Fruit fly (Drosophila melanogaster): Measurements from ENCODE around the gene egh.

Gene egh

dm6 chrX:2633847-2634776 is 45.8 kb downstream of the egh start, which contains the start of gene sgg:
sgg (plus strand) TSS chrX:2633952.
- no peak for TF ChIP-seq Smox (GFP tag; optimal IDR thresholded peaks at IDR 0.05)
- peak; percentile 9 for TF ChIP-seq CG3032 (tag; optimal IDR thresholded peaks at IDR 0.05)
- TF ChIP-seq Eip78C (GFP tag) = peak; percentile 71
- peak in 1 of 2 experiments; percentile 21 for TF ChIP-seq ss (GFP tag; optimal IDR thresholded peaks at IDR 0.05)
- no peak for TF ChIP-seq Blimp-1 (GFP tag; optimal IDR thresholded peaks at IDR 0.05)
- TF ChIP-seq Hr39 (GFP tag; optimal IDR thresholded peaks at IDR 0.05) = no peak
- TF ChIP-seq fkh (GFP tag; optimal IDR thresholded peaks at IDR 0.05) = no peak
- peak; percentile 21 for TF ChIP-seq net (GFP tag; optimal IDR thresholded peaks at IDR 0.05)
- 0 out of 2 replicates have a peak, but pooled peaks have one; percentile 27 for TF ChIP-seq CG15336 (GFP tag; IDR thresholded peaks at IDR 0.05)
- no peak for TF ChIP-seq lz (GFP tag; optimal IDR thresholded peaks at IDR 0.05)
- TF ChIP-seq CG10669 (GFP tag; optimal IDR thresholded peaks at IDR 0.05) = no peak

dm6 chrX:2635075-2635643 is 46.9 kb downstream of the egh start:
- TF ChIP-seq CG1621 (tag; optimal IDR thresholded peaks at IDR 0.05) = no peak
- TF ChIP-seq dsx (GFP tag; optimal IDR thresholded peaks at IDR 0.05; ENCODE audit: poor library complexity, severe bottlenecking) = no peak
- peak; percentile 24 for TF ChIP-seq net (GFP tag; optimal IDR thresholded peaks at IDR 0.05)
- TF ChIP-seq spab (GFP tag; optimal IDR thresholded peaks at IDR 0.05) = peak; percentile 8
- TF ChIP-seq CG8319 (GFP tag; optimal IDR thresholded peaks at IDR 0.05) = no peak
- TF ChIP-seq CG15336 (GFP tag; IDR thresholded peaks at IDR 0.05) = no peak
- no peak for TF ChIP-seq dac (GFP tag; optimal IDR thresholded peaks at IDR 0.05)
- TF ChIP-seq Sox102F (GFP tag; optimal IDR thresholded peaks at IDR 0.05) = no peak
- no peak for TF ChIP-seq CG11762 (GFP tag; optimal IDR thresholded peaks at IDR 0.05; ENCODE audit: insufficient read depth)
- TF ChIP-seq Hr39 (GFP tag; optimal IDR thresholded peaks at IDR 0.05) = peak; percentile 49
- TF ChIP-seq CG6854 (GFP tag; optimal IDR thresholded peaks at IDR 0.05) = no peak
- no peak for TF ChIP-seq Hr38 (GFP tag; optimal IDR thresholded peaks at IDR 0.05)
- no peak for TF ChIP-seq Lpt (GFP tag; optimal IDR thresholded peaks at IDR 0.05)
- peak; percentile 43 for TF ChIP-seq topi (GFP tag; optimal IDR thresholded peaks at IDR 0.05)
- TF ChIP-seq fkh (GFP tag; optimal IDR thresholded peaks at IDR 0.05) = no peak
- TF ChIP-seq svp (GFP tag) = peak; percentile 80
- TF ChIP-seq Sox14 (GFP tag; optimal IDR thresholded peaks at IDR 0.05) = peak; percentile 13
- TF ChIP-seq pdm3 (GFP tag; optimal IDR thresholded peaks at IDR 0.05) = peak; percentile 38
- no peak for TF ChIP-seq fd85E (GFP tag; optimal IDR thresholded peaks at IDR 0.05)
- peak; percentile 3 for TF ChIP-seq achi (GFP tag; optimal IDR thresholded peaks at IDR 0.05)
- TF ChIP-seq Hr4 (GFP tag; optimal IDR thresholded peaks at IDR 0.05) = no peak
- TF ChIP-seq CG8119 (GFP tag; IDR thresholded peaks at IDR 0.05) = no peak
- TF ChIP-seq CG11294 (GFP tag; IDR thresholded peaks at IDR 0.05) = no peak
- TF ChIP-seq CG8632 (GFP tag; optimal IDR thresholded peaks at IDR 0.05) = no peak
- TF ChIP-seq CG10669 (GFP tag; optimal IDR thresholded peaks at IDR 0.05) = no peak
- peak; percentile 78 for TF ChIP-seq Eip78C (GFP tag)
- TF ChIP-seq CG6276 (GFP tag; optimal IDR thresholded peaks at IDR 0.05) = peak; percentile 3
- TF ChIP-seq Eip93F (GFP tag; optimal IDR thresholded peaks at IDR 0.05) = no peak
- TF ChIP-seq CG32006 (GFP tag; optimal IDR thresholded peaks at IDR 0.05) = peak; percentile 44
- peak; percentile 15 for TF ChIP-seq vri (GFP tag; optimal IDR thresholded peaks at IDR 0.05)
- TF ChIP-seq esn (GFP tag; optimal IDR thresholded peaks at IDR 0.05) = peak; percentile 49
- no peak for TF ChIP-seq ss (GFP tag; optimal IDR thresholded peaks at IDR 0.05)
- no peak for TF ChIP-seq CG11902 (GFP tag; optimal IDR thresholded peaks at IDR 0.05)
- TF ChIP-seq Gug (GFP tag; IDR thresholded peaks at IDR 0.05) = no peak
- 0 out of 3 replicates have a peak, but pooled peaks have one; percentile 52 for TF ChIP-seq eg (GFP tag; IDR thresholded peaks at IDR 0.05)
- peak; percentile 44 for TF ChIP-seq lz (GFP tag; optimal IDR thresholded peaks at IDR 0.05)
- TF ChIP-seq CG6163 (GFP tag; IDR thresholded peaks at IDR 0.05) = peak; percentile 33; the same call in 1 of the 3 replicates
- peak; percentile 35 for TF ChIP-seq Smox (GFP tag; optimal IDR thresholded peaks at IDR 0.05)
- TF ChIP-seq CG34406 (GFP tag; optimal IDR thresholded peaks at IDR 0.05) = peak; percentile 10
- TF ChIP-seq cyc (GFP tag; optimal IDR thresholded peaks at IDR 0.05) = peak; percentile 26
- peak; percentile 5 for TF ChIP-seq CG6808 (GFP tag; optimal IDR thresholded peaks at IDR 0.05)
- no peak for TF ChIP-seq CG6792 (GFP tag; optimal IDR thresholded peaks at IDR 0.05)
- TF ChIP-seq OdsH (GFP tag; optimal IDR thresholded peaks at IDR 0.05) = peak; percentile 34
